Worm (Caenorhabditis elegans): ENCODE data around the gene ZC190.5.

The ZC190.5 gene

ce11 chrV:8632788-8633187 lies 40.6 kb downstream of the ZC190.5 start:
- no peak for TF ChIP-seq dve-1 (tag; optimal IDR thresholded peaks at IDR 0.05)
- no peak for TF ChIP-seq C38D4.7 (GFP tag; optimal IDR thresholded peaks at IDR 0.05)

- TF ChIP-seq ref-2 (tag; optimal IDR thresholded peaks at IDR 0.05) (no peak), tbx-2 (tag; optimal IDR thresholded peaks at IDR 0.05) (peak; percentile 82), zip-5 (tag; optimal IDR thresholded peaks at IDR 0.05) (no peak), lin-11 (tag; optimal IDR thresholded peaks at IDR 0.05) (peak; percentile 26), pat-9 (tag; optimal IDR thresholded peaks at IDR 0.05) (peak; percentile 21), gmeb-2 (tag; optimal IDR thresholded peaks at IDR 0.05) (peak; percentile 43), ttx-3 (tag; optimal IDR thresholded peaks at IDR 0.05) (peak; percentile 65), ceh-19 (GFP tag; optimal IDR thresholded peaks at IDR 0.05) (peak; percentile 62), unc-86 (tag; optimal IDR thresholded peaks at IDR 0.05) (peak; percentile 63), ceh-2 (tag; optimal IDR thresholded peaks at IDR 0.05) (peak; percentile 68), ztf-16 (tag; optimal IDR thresholded peaks at IDR 0.05) (peak; percentile 43), ceh-14 (tag; optimal IDR thresholded peaks at IDR 0.05) (peak; percentile 51), Y22D7AL.16 (tag; optimal IDR thresholded peaks at IDR 0.05) (no peak), hlh-13 (GFP tag; optimal IDR thresholded peaks at IDR 0.05) (no peak), rnt-1 (tag; optimal IDR thresholded peaks at IDR 0.05) (peak; percentile 41), ahr-1 (tag; optimal IDR thresholded peaks at IDR 0.05) (no peak), che-1 (tag; optimal IDR thresholded peaks at IDR 0.05) (peak; percentile 52), nfya-1 (tag; optimal IDR thresholded peaks at IDR 0.05) (peak; percentile 68), ceh-45 (GFP tag; IDR thresholded peaks at IDR 0.05) (no peak), hlh-15 (tag; optimal IDR thresholded peaks at IDR 0.05) (peak; percentile 32), ceh-48 (tag; optimal IDR thresholded peaks at IDR 0.05) (no peak), pha-2 (tag; optimal IDR thresholded peaks at IDR 0.05) (peak; percentile 14), dve-1 (tag; optimal IDR thresholded peaks at IDR 0.05) (no peak), pqm-1 (tag; optimal IDR thresholded peaks at IDR 0.05) (peak; percentile 36), ama-1 (optimal IDR thresholded peaks at IDR 0.05) (no peak), F13H6.1 (tag; optimal IDR thresholded peaks at IDR 0.05) (peak; percentile 55), ceh-6 (GFP tag; optimal IDR thresholded peaks at IDR 0.05) (no peak), hlh-6 (tag; optimal IDR thresholded peaks at IDR 0.05) (peak; percentile 37), pha-4 (tag; optimal IDR thresholded peaks at IDR 0.05) (no peak), nhr-232 (tag; optimal IDR thresholded peaks at IDR 0.05) (peak; percentile 35), madf-2 (tag; optimal IDR thresholded peaks at IDR 0.05) (peak; percentile 23), dmd-4 (tag; optimal IDR thresholded peaks at IDR 0.05; ENCODE audit: borderline replicate concordance) (no peak), ets-4 (tag; optimal IDR thresholded peaks at IDR 0.05) (peak; percentile 25), lim-6 (tag; optimal IDR thresholded peaks at IDR 0.05) (no peak), pag-3 (tag; optimal IDR thresholded peaks at IDR 0.05; ENCODE audit: borderline replicate concordance) (no peak), ceh-31 (tag; optimal IDR thresholded peaks at IDR 0.05) (peak; percentile 81), odd-2 (tag; optimal IDR thresholded peaks at IDR 0.05) (peak; percentile 20), elt-4 (tag; optimal IDR thresholded peaks at IDR 0.05) (no peak), fkh-10 (GFP tag; optimal IDR thresholded peaks at IDR 0.05) (peak; percentile 19), tbx-7 (tag; optimal IDR thresholded peaks at IDR 0.05) (peak; percentile 2), hlh-30 (tag; optimal IDR thresholded peaks at IDR 0.05; ENCODE audit: insufficient read depth) (peak; percentile 95), fax-1 (tag; optimal IDR thresholded peaks at IDR 0.05) (peak; percentile 50), sox-4 (tag; optimal IDR thresholded peaks at IDR 0.05) (peak; percentile 70), T23F11.4 (GFP tag; optimal IDR thresholded peaks at IDR 0.05) (no peak), sox-2 (GFP tag; IDR thresholded peaks at IDR 0.05) (no peak), hlh-8 (tag; optimal IDR thresholded peaks at IDR 0.05) (peak; percentile 56), K09A11.1 (tag; optimal IDR thresholded peaks at IDR 0.05; ENCODE audit: insufficient read depth) (peak; percentile 80), C08G9.2 (tag; optimal IDR thresholded peaks at IDR 0.05) (no peak), npax-4 (tag; optimal IDR thresholded peaks at IDR 0.05) (no peak), fkh-6 (tag; optimal IDR thresholded peaks at IDR 0.05) (peak; percentile 17)
Observed at ce11 chrV:8631277-8631765, 42.1 kb downstream of the ZC190.5 start, which contains the start of gene atg-18. Gene atg-18 (minus strand): TSS chrV:8631327.
